Fruit fly (Drosophila melanogaster): ENCODE results near the gene Myb.

Myb gene

dm6 chrX:15817823-15818222 lies 39.8 kb downstream of the Myb start:
- TF ChIP-seq CG3032 (tag; optimal IDR thresholded peaks at IDR 0.05) (no peak), Eip93F (GFP tag; optimal IDR thresholded peaks at IDR 0.05) (no peak), Hr38 (GFP tag; optimal IDR thresholded peaks at IDR 0.05) (no peak), acj6 (GFP tag; optimal IDR thresholded peaks at IDR 0.05) (no peak), CG31627 (GFP tag; optimal IDR thresholded peaks at IDR 0.05) (no peak), ss (GFP tag; optimal IDR thresholded peaks at IDR 0.05) (no peak), CG6808 (GFP tag; optimal IDR thresholded peaks at IDR 0.05) (no peak), Met (GFP tag; optimal IDR thresholded peaks at IDR 0.05) (no peak), esn (GFP tag; optimal IDR thresholded peaks at IDR 0.05) (no peak), Hr39 (GFP tag; optimal IDR thresholded peaks at IDR 0.05) (no peak), Sox102F (GFP tag; optimal IDR thresholded peaks at IDR 0.05) (no peak), topi (GFP tag; optimal IDR thresholded peaks at IDR 0.05) (no peak), CG3919 (GFP tag; optimal IDR thresholded peaks at IDR 0.05) (no peak), CG11294 (GFP tag; IDR thresholded peaks at IDR 0.05) (no peak), CG6854 (GFP tag; optimal IDR thresholded peaks at IDR 0.05) (no peak), Eip75B (GFP tag; optimal IDR thresholded peaks at IDR 0.05) (no peak), CG34406 (GFP tag; optimal IDR thresholded peaks at IDR 0.05) (no peak), spab (GFP tag; optimal IDR thresholded peaks at IDR 0.05) (no peak)

DNA sequence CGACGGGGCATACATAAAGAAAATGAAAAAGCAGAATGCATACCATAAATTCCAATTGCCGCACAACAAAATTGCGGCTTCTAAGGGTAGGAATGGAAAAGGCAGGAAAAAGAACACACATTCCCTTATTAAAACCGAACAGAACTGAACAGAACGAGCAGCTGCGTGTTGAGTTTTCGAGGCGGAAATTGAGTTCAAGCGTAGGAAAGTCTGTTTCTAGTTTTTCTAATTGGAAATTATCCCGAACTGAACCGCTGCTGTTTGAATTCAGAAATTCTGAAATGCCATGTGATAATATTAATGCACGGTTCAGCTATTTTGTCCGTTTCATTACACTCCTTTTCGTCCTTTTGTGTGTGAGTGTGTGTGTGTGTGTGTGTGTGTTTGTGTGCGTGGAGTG lies 40.7 kb downstream of the Myb start:
- no peak for TF ChIP-seq dsx (GFP tag; optimal IDR thresholded peaks at IDR 0.05; ENCODE audit: poor library complexity, severe bottlenecking)

- no peak for TF ChIP-seq Ets96B (tag; optimal IDR thresholded peaks at IDR 0.05)
- TF ChIP-seq ss (GFP tag; optimal IDR thresholded peaks at IDR 0.05), result no peak
- TF ChIP-seq Eip78C (GFP tag), result peak; percentile 19
Observed at dm6 chrX:15816127-15816526, 41.5 kb downstream of the Myb start.

dm6 chrX:15814485-15814884 lies 43.1 kb downstream of the Myb start:
- no peak for TF ChIP-seq Eip93F (GFP tag; optimal IDR thresholded peaks at IDR 0.05)
- TF ChIP-seq Eip75B (GFP tag; optimal IDR thresholded peaks at IDR 0.05), result no peak

dm6 chrX:15813224-15813623 lies 44.4 kb downstream of the Myb start:
- TF ChIP-seq CG6854 (GFP tag; optimal IDR thresholded peaks at IDR 0.05), result peak; percentile 25
- TF ChIP-seq dsx (GFP tag; optimal IDR thresholded peaks at IDR 0.05; ENCODE audit: poor library complexity, severe bottlenecking), result peak; percentile 3
- peak; percentile 16 for TF ChIP-seq fkh (GFP tag; optimal IDR thresholded peaks at IDR 0.05)
- peak; percentile 61 for TF ChIP-seq CG1621 (tag; optimal IDR thresholded peaks at IDR 0.05)
- TF ChIP-seq Sox102F (GFP tag; optimal IDR thresholded peaks at IDR 0.05), result peak; percentile 8
- no peak for TF ChIP-seq ss (GFP tag; optimal IDR thresholded peaks at IDR 0.05)
- no peak for TF ChIP-seq CG11762 (GFP tag; optimal IDR thresholded peaks at IDR 0.05; ENCODE audit: insufficient read depth)
- TF ChIP-seq Smox (GFP tag; optimal IDR thresholded peaks at IDR 0.05), result no peak

dm6 chrX:15812615-15812995 lies 45.0 kb downstream of the Myb start:
- no peak for TF ChIP-seq CG11294 (GFP tag; IDR thresholded peaks at IDR 0.05)
- TF ChIP-seq salr (GFP tag; optimal IDR thresholded peaks at IDR 0.05), result peak in 1 of 2 experiments; percentile 10

DNA sequence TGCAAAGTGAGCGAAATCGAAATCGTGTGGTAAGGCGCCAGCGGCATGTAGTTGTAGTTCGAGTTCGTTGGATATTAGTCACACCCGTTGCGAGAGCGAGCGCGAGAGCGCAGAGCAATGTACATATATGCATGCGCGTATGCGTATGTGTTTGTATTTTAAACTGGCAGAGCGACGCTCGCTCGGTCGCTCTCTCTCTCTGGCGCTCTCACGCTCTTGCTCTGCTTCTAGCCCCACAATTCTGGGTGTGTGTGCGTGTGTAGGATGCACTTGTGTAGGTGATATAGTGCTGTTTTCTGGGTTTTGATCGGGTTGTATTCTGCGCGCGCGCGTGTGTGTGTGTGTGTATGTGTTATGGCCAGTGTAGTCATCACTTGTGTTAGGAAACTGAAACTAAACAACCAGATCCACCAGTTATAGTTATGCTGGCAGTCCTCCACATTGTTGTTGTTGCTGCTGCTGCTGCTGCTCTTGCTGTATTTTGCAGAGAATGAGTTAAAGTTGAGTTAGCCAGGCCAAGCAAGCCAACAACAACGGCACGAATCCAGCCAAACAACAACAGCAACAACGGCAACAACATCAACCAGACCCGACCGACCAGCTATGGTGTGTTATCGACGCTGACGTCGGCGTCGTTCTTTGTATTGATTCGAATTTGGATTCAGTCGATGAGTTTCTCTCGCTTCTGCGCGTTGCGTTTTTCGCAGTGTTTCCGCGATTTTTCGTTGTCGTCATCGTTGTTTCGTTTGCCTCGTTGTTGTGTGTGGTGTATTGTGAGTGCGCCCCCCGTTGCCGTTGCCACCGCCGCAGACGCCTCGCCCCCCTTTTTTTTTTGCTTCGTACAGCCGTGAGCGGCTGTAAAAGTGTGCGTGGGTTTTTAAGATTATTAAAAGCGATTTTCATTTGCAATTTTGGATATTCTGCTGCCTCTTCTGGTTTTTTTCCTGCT lies 45.7 kb downstream of the Myb start:
- no peak for TF ChIP-seq CG10669 (GFP tag; optimal IDR thresholded peaks at IDR 0.05)
- no peak for TF ChIP-seq CG34406 (GFP tag; optimal IDR thresholded peaks at IDR 0.05)
- TF ChIP-seq CG6854 (GFP tag; optimal IDR thresholded peaks at IDR 0.05), result peak; percentile 56
- TF ChIP-seq CG1621 (tag; optimal IDR thresholded peaks at IDR 0.05), result no peak
- TF ChIP-seq CG11762 (GFP tag; optimal IDR thresholded peaks at IDR 0.05; ENCODE audit: insufficient read depth), result no peak
- no peak for TF ChIP-seq CG32006 (GFP tag; optimal IDR thresholded peaks at IDR 0.05)
- TF ChIP-seq Eip78C (GFP tag), result peak; percentile 65
- peak; percentile 62 for TF ChIP-seq CG6163 (GFP tag; IDR thresholded peaks at IDR 0.05)
- TF ChIP-seq Lpt (GFP tag; optimal IDR thresholded peaks at IDR 0.05), result peak; percentile 56
- TF ChIP-seq CG31627 (GFP tag; optimal IDR thresholded peaks at IDR 0.05), result no peak
- no peak for TF ChIP-seq CG4318 (GFP tag; optimal IDR thresholded peaks at IDR 0.05)
- TF ChIP-seq fkh (GFP tag; optimal IDR thresholded peaks at IDR 0.05), result peak; percentile 25
- no peak for TF ChIP-seq CG3032 (tag; optimal IDR thresholded peaks at IDR 0.05)
- no peak for TF ChIP-seq CG6792 (GFP tag; optimal IDR thresholded peaks at IDR 0.05)
- TF ChIP-seq CG11294 (GFP tag; IDR thresholded peaks at IDR 0.05), result no peak
- TF ChIP-seq Ets96B (tag; optimal IDR thresholded peaks at IDR 0.05), result no peak
- TF ChIP-seq Gug (GFP tag; IDR thresholded peaks at IDR 0.05), result no peak
- no peak for TF ChIP-seq CG7368 (GFP tag; optimal IDR thresholded peaks at IDR 0.05)
- peak; percentile 61; the same call in 2 of the 3 replicates for TF ChIP-seq CG8119 (GFP tag; IDR thresholded peaks at IDR 0.05)
- TF ChIP-seq esn (GFP tag; optimal IDR thresholded peaks at IDR 0.05), result no peak

All from whole organism, prepupa.